Fruit fly (Drosophila melanogaster): Measurements from ENCODE around the gene CG33648.

CG33648 gene

dm6 chr2L:14517335-14517734 lies 6.8 kb upstream of the CG33648 start (continued):
- TF ChIP-seq ken (GFP tag; IDR thresholded peaks at IDR 0.05) (0 out of 3 replicates have a peak, but pooled peaks have one; percentile 30), CG10959 (GFP tag; IDR thresholded peaks at IDR 0.05) (no peak), CG12769 (tag; optimal IDR thresholded peaks at IDR 0.05) (peak; percentile 16), nau (GFP tag; optimal IDR thresholded peaks at IDR 0.05) (no peak), nerfin-1 (tag; optimal IDR thresholded peaks at IDR 0.05) (peak; percentile 58), CG8089 (GFP tag; optimal IDR thresholded peaks at IDR 0.05) (no peak), CG11247 (GFP tag; IDR thresholded peaks at IDR 0.05) (no peak), CG10565 (GFP tag; optimal IDR thresholded peaks at IDR 0.05) (no peak), slou (GFP tag; optimal IDR thresholded peaks at IDR 0.05) (no peak), bsh (GFP tag; optimal IDR thresholded peaks at IDR 0.05) (no peak), CG4854 (GFP tag; optimal IDR thresholded peaks at IDR 0.05) (no peak), Hey (tag; optimal IDR thresholded peaks at IDR 0.05) (no peak), CG30431 (GFP tag; optimal IDR thresholded peaks at IDR 0.05) (no peak), corto (GFP tag; optimal IDR thresholded peaks at IDR 0.05) (no peak), jumu (GFP tag; optimal IDR thresholded peaks at IDR 0.05) (no peak), sna (GFP tag; IDR thresholded peaks at IDR 0.05; ENCODE audit: partially characterized antibody) (no peak), lola (GFP tag; optimal IDR thresholded peaks at IDR 0.05) (no peak), twi (tag; optimal IDR thresholded peaks at IDR 0.05) (peak; percentile 98), CG16813 (GFP tag; IDR thresholded peaks at IDR 0.05; ENCODE audit: partially characterized antibody) (no peak), hth (optimal IDR thresholded peaks at IDR 0.05) (peak; percentile 56), MESR4 (GFP tag; optimal IDR thresholded peaks at IDR 0.05) (no peak), Fer2 (tag; optimal IDR thresholded peaks at IDR 0.05) (no peak), kay (GFP tag; optimal IDR thresholded peaks at IDR 0.05) (no peak), CG9727 (GFP tag; optimal IDR thresholded peaks at IDR 0.05) (no peak), CG4282 (GFP tag; optimal IDR thresholded peaks at IDR 0.05) (no peak), CG7556 (GFP tag; optimal IDR thresholded peaks at IDR 0.05) (no peak), pita (GFP tag; optimal IDR thresholded peaks at IDR 0.05) (no peak), sim (GFP tag; IDR thresholded peaks at IDR 0.05) (no peak), pzg (GFP tag; optimal IDR thresholded peaks at IDR 0.05) (no peak), zen2 (GFP tag; IDR thresholded peaks at IDR 0.05; ENCODE audit: partially characterized antibody) (no peak), ewg (GFP tag; optimal IDR thresholded peaks at IDR 0.05) (no peak), slbo (GFP tag; IDR thresholded peaks at IDR 0.05) (no peak), lab (GFP tag; optimal IDR thresholded peaks at IDR 0.05) (peak; percentile 47), tgo (GFP tag; IDR thresholded peaks at IDR 0.05) (no peak), Dbx (GFP tag; IDR thresholded peaks at IDR 0.05) (no peak), Six4 (GFP tag; optimal IDR thresholded peaks at IDR 0.05) (peak; percentile 11), CG3281 (GFP tag; optimal IDR thresholded peaks at IDR 0.05) (no peak), CG10321 (GFP tag; IDR thresholded peaks at IDR 0.05) (no peak), Mad (GFP tag; optimal IDR thresholded peaks at IDR 0.05) (no peak), Jarid2 (GFP tag; optimal IDR thresholded peaks at IDR 0.05) (no peak), pros (GFP tag; optimal IDR thresholded peaks at IDR 0.05) (no peak), CG10462 (GFP tag; optimal IDR thresholded peaks at IDR 0.05) (no peak), CHES-1-like (GFP tag; optimal IDR thresholded peaks at IDR 0.05) (no peak), D19B (GFP tag; optimal IDR thresholded peaks at IDR 0.05) (no peak), row (GFP tag; IDR thresholded peaks at IDR 0.05) (no peak), CG14441 (GFP tag; IDR thresholded peaks at IDR 0.05) (no peak), Gug (GFP tag; IDR thresholded peaks at IDR 0.05) (no peak), nom (GFP tag; optimal IDR thresholded peaks at IDR 0.05) (no peak)

All from whole organism, embryonic.